Worm (Caenorhabditis elegans): ENCODE measurements around the gene C06A12.3.

DNA sequence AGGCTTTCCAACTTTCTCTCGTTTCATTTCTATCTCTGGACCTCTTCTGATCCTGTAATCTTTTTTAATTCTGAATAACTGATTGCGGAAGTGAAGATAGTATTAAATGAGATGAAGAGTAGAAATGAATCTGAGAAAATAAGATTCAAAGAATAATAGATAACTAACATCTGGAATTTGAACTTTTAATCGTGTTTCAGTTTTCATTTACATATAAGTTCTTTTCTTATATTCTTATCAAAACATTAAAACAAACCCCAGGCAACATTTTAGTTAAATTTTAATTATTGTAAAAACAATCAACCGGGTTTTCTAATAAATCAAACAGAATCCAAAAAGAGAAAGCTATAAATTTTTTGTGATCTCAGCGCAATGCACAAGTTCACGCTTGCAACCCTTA lies 25.7 kb downstream of the C06A12.3 start:
- TF ChIP-seq hlh-30 (tag; optimal IDR thresholded peaks at IDR 0.05; ENCODE audit: insufficient read depth) (no peak), rnt-1 (tag; optimal IDR thresholded peaks at IDR 0.05) (no peak), ceh-45 (GFP tag; IDR thresholded peaks at IDR 0.05) (no peak), dve-1 (tag; optimal IDR thresholded peaks at IDR 0.05) (no peak), T23F11.4 (GFP tag; optimal IDR thresholded peaks at IDR 0.05) (no peak), pax-1 (tag; optimal IDR thresholded peaks at IDR 0.05) (no peak), ama-1 (optimal IDR thresholded peaks at IDR 0.05) (no peak), nfya-1 (tag; optimal IDR thresholded peaks at IDR 0.05) (no peak)

Data from whole organism, late embryonic.